Worm (Caenorhabditis elegans) whole organism, L1 larva: ENCODE data around the gene ZK643.2.
A peak's percentile ranks its signal among the peaks of the same experiment; 100 is the strongest.

ENCODE experiments used
- aha-1 ChIP-seq: fragments of 150-350 bp; optimal IDR thresholded peaks from 2 replicates; lab custom pipeline; 2014; ENCODE audit warnings: missing biosample characterization, missing genetic modification characterization
- alr-1 ChIP-seq: fragments of 200-800 bp; sonication (Bioruptor generic); optimal IDR thresholded peaks from 2 replicates; lab custom pipeline; 2018; ENCODE audit warnings: borderline replicate concordance, mild to moderate bottlenecking, missing genetic modification characterization, missing compliant biosample characterization
- ama-1 ChIP-seq: fragments of 150-350 bp; optimal IDR thresholded peaks from 2 replicates; lab custom pipeline; 2014
- blmp-1 ChIP-seq: fragments of 150-350 bp; optimal IDR thresholded peaks from 2 replicates; lab custom pipeline; 2014; ENCODE audit warnings: missing biosample characterization, missing genetic modification characterization
- ces-1 ChIP-seq: fragments of 150-350 bp; optimal IDR thresholded peaks from 2 replicates; lab custom pipeline; 2014; ENCODE audit warnings: missing biosample characterization, missing genetic modification reagents, missing genetic modification characterization
- dpl-1 ChIP-seq, 3 experiments: fragments of 150-350 bp in 2 of 3; sonication (generic microtip) in 1 of 3; optimal IDR thresholded peaks; 2 replicates each; lab custom pipeline; 2014 to 2017; ENCODE audit warnings: missing biosample characterization in 3 of 3, missing genetic modification characterization in 3 of 3, missing genetic modification reagents in 3 of 3
- efl-1 ChIP-seq, 4 experiments: fragments of 150-350 bp; optimal IDR thresholded peaks in 3 of 4; peaks in 1 of 4; 1 replicate in 1 of 4; 2 replicates in 3 of 4; lab custom pipeline; 2014; ENCODE audit warnings: missing biosample characterization in 2 of 4, missing genetic modification characterization in 2 of 4, missing genetic modification reagents in 2 of 4
- elt-3 ChIP-seq, 6 experiments: fragments of 150-350 bp in 1 of 6; sonication (generic microtip); optimal IDR thresholded peaks; 2 replicates each; lab custom pipeline; 2017 to 2018; ENCODE audit warnings: missing biosample characterization in 6 of 6, missing genetic modification characterization in 6 of 6, inconsistent platforms in 1 of 6
- fkh-8 ChIP-seq: sonication (generic microtip); optimal IDR thresholded peaks from 2 replicates; lab custom pipeline; 2016; ENCODE audit warnings: mild to moderate bottlenecking, missing genetic modification characterization, missing compliant biosample characterization
- irx-1 ChIP-seq: sonication (generic microtip); optimal IDR thresholded peaks from 2 replicates; lab custom pipeline; 2016; ENCODE audit warnings: missing genetic modification characterization, missing compliant biosample characterization
- isw-1 ChIP-seq: fragments of 200-800 bp; sonication (Bioruptor generic); IDR thresholded peaks from 2 replicates; pipeline ENCODE4 v1.3.6; 2022; ENCODE audit warnings: missing genetic modification characterization, missing compliant biosample characterization
- lin-14 ChIP-seq: fragments of 200-800 bp; sonication (Bioruptor generic); optimal IDR thresholded peaks from 2 replicates; lab custom pipeline; 2018; ENCODE audit warnings: mild to moderate bottlenecking, missing genetic modification characterization, moderate library complexity, missing compliant biosample characterization
- lin-15B ChIP-seq: fragments of 150-350 bp; sonication (generic microtip); optimal IDR thresholded peaks from 3 replicates; lab custom pipeline; 2014; ENCODE audit warnings: missing biosample characterization, missing genetic modification characterization
- lin-35 ChIP-seq, 2 experiments: fragments of 150-350 bp; optimal IDR thresholded peaks; 2 replicates each; lab custom pipeline; 2014; ENCODE audit warnings: missing biosample characterization in 2 of 2, missing genetic modification characterization in 2 of 2, missing genetic modification reagents in 2 of 2
- lin-39 ChIP-seq: fragments of 150-350 bp; optimal IDR thresholded peaks from 2 replicates; lab custom pipeline; 2014; ENCODE audit warnings: missing biosample characterization, missing genetic modification reagents, missing genetic modification characterization
- lsy-2 ChIP-seq, 2 experiments: fragments of 150-350 bp; optimal IDR thresholded peaks; 2 replicates each; lab custom pipeline; 2014; ENCODE audit warnings: missing biosample characterization in 2 of 2, missing genetic modification characterization in 2 of 2
- mep-1 ChIP-seq: fragments of 150-350 bp; optimal IDR thresholded peaks from 2 replicates; lab custom pipeline; 2014; ENCODE audit warnings: missing biosample characterization, missing genetic modification characterization
- nhr-20 ChIP-seq: sonication (generic microtip); optimal IDR thresholded peaks from 2 replicates; lab custom pipeline; 2016; ENCODE audit warnings: mild to moderate bottlenecking, missing genetic modification characterization, missing compliant biosample characterization
- nhr-71 ChIP-seq: sonication (generic microtip); optimal IDR thresholded peaks from 2 replicates; lab custom pipeline; 2016; ENCODE audit warnings: mild to moderate bottlenecking, missing genetic modification characterization, moderate library complexity, missing compliant biosample characterization
- nhr-85 ChIP-seq: sonication (generic microtip); peaks from one replicate; lab custom pipeline; 2016; ENCODE audit warnings: missing genetic modification characterization, inconsistent platforms, missing compliant biosample characterization
- pag-3 ChIP-seq: sonication (generic microtip); optimal IDR thresholded peaks from 2 replicates; lab custom pipeline; 2017; ENCODE audit warnings: missing genetic modification characterization, mild to moderate bottlenecking, missing compliant biosample characterization, antibody characterized with exemption, borderline replicate concordance; ENCODE audit not compliant: insufficient read depth
- pax-3 ChIP-seq: fragments of 200-800 bp; sonication (Bioruptor generic); optimal IDR thresholded peaks from 2 replicates; lab custom pipeline; 2018; ENCODE audit warnings: mild to moderate bottlenecking, missing genetic modification characterization, moderate library complexity, missing compliant biosample characterization
- skn-1 ChIP-seq: fragments of 150-350 bp; optimal IDR thresholded peaks from 2 replicates; lab custom pipeline; 2014; ENCODE audit warnings: missing biosample characterization, missing genetic modification characterization
- snpc-4 ChIP-seq: fragments of 150-350 bp; optimal IDR thresholded peaks from 2 replicates; lab custom pipeline; 2014; ENCODE audit warnings: missing biosample characterization, missing genetic modification characterization
- snu-23 ChIP-seq: sonication (generic microtip); optimal IDR thresholded peaks from 2 replicates; lab custom pipeline; 2016; ENCODE audit warnings: missing genetic modification characterization, missing compliant biosample characterization
- sox-4 ChIP-seq: sonication (generic microtip); optimal IDR thresholded peaks from 2 replicates; lab custom pipeline; 2016; ENCODE audit warnings: missing genetic modification characterization, missing compliant biosample characterization
- tbx-2 ChIP-seq: sonication (generic microtip); optimal IDR thresholded peaks from 2 replicates; lab custom pipeline; 2016; ENCODE audit warnings: missing genetic modification characterization, missing compliant biosample characterization
- tlp-1 ChIP-seq: fragments of 150-350 bp; optimal IDR thresholded peaks from 2 replicates; lab custom pipeline; 2014; ENCODE audit warnings: missing biosample characterization, missing genetic modification characterization
- unc-130 ChIP-seq: fragments of 150-350 bp; optimal IDR thresholded peaks from 2 replicates; lab custom pipeline; 2017; ENCODE audit warnings: missing biosample characterization, missing genetic modification characterization, inconsistent platforms
- unc-30 ChIP-seq: sonication (generic microtip); optimal IDR thresholded peaks from 2 replicates; lab custom pipeline; 2017; ENCODE audit warnings: missing biosample characterization, missing genetic modification characterization
- unc-62 ChIP-seq: fragments of 150-350 bp; optimal IDR thresholded peaks from 2 replicates; lab custom pipeline; 2014; ENCODE audit warnings: missing biosample characterization, missing genetic modification reagents, missing genetic modification characterization
- zip-4 ChIP-seq: fragments of 200-800 bp; sonication (Bioruptor generic); optimal IDR thresholded peaks from 2 replicates; lab custom pipeline; 2018; ENCODE audit warnings: mild to moderate bottlenecking, missing genetic modification characterization, moderate library complexity, missing compliant biosample characterization
- ztf-4 ChIP-seq: fragments of 150-350 bp; optimal IDR thresholded peaks from 2 replicates; lab custom pipeline; 2014; ENCODE audit warnings: missing biosample characterization, missing genetic modification characterization

The ZK643.2 gene

ce11 chrIII:8923240-8923734 lies 33.1 kb upstream of the ZK643.2 start, which contains the start of gene glb-1:
glb-1 (minus strand) TSS chrIII:8923290.
- peak in 2 of 3 experiments; percentile 8 to 25 for TF ChIP-seq dpl-1 (GFP tag; optimal IDR thresholded peaks at IDR 0.05; lab: Kevin White, UChicago)
- peak in 1 of 2 experiments; percentile 2 for TF ChIP-seq efl-1 (optimal IDR thresholded peaks at IDR 0.05; lab: Kevin White, UChicago)
- no peak for TF ChIP-seq efl-1 (GFP tag; optimal IDR thresholded peaks at IDR 0.05 in 1 of 2; lab: Kevin White, UChicago)
- TF ChIP-seq skn-1 (tag; lab: Kevin White, UChicago), result peak; percentile 85
- no peak for TF ChIP-seq snpc-4
- TF ChIP-seq aha-1, result no peak
- TF ChIP-seq nhr-20 (tag; lab: Kevin White, UChicago), result peak; percentile 67
- no peak for TF ChIP-seq ama-1 (lab: Kevin White, UChicago)
- no peak for TF ChIP-seq pax-3 (tag; lab: Kevin White, UChicago)
- TF ChIP-seq lin-14, result peak; percentile 72
- TF ChIP-seq isw-1, result no peak
- no peak for TF ChIP-seq unc-30 (tag; lab: Kevin White, UChicago)
- TF ChIP-seq snu-23 (GFP tag; lab: Kevin White, UChicago), result peak; percentile 30
- TF ChIP-seq lsy-2 (tag; optimal IDR thresholded peaks at IDR 0.05; lab: Kevin White, UChicago), result peak; percentile 17
- TF ChIP-seq lin-35 (GFP tag; optimal IDR thresholded peaks at IDR 0.05; lab: Kevin White, UChicago), result no peak
- TF ChIP-seq elt-3 (tag; optimal IDR thresholded peaks at IDR 0.05; lab: Kevin White, UChicago), result peak in 1 of 6 experiments; percentile 3
- TF ChIP-seq unc-62 (GFP tag; lab: Kevin White, UChicago), result no peak
- TF ChIP-seq blmp-1 (tag; lab: Kevin White, UChicago), result peak; percentile 69
- no peak for TF ChIP-seq zip-4 (GFP tag; lab: Kevin White, UChicago)
- TF ChIP-seq mep-1, result peak; percentile 35
- peak; percentile 81 for TF ChIP-seq nhr-85 (tag; lab: Kevin White, UChicago)
- peak; percentile 3 for TF ChIP-seq nhr-71 (tag; lab: Kevin White, UChicago)

ce11 chrIII:8923937-8924336 lies 32.4 kb upstream of the ZK643.2 start, which contains the start of gene ZK637.12:
ZK637.12 (plus strand) TSS chrIII:8924237.
- TF ChIP-seq tbx-2 (tag; lab: Kevin White, UChicago), result no peak
- TF ChIP-seq alr-1, result no peak
- no peak for TF ChIP-seq irx-1
- no peak for TF ChIP-seq sox-4 (tag; lab: Kevin White, UChicago)
- no peak for TF ChIP-seq snpc-4
- no peak for TF ChIP-seq ztf-4
- TF ChIP-seq tlp-1 (tag; lab: Kevin White, UChicago), result no peak

ce11 chrIII:8925539-8925938 lies 30.8 kb upstream of the ZK643.2 start:
- no peak for TF ChIP-seq sox-4 (tag; lab: Kevin White, UChicago)
- TF ChIP-seq snu-23 (GFP tag; lab: Kevin White, UChicago), result no peak
- peak; percentile 51 for TF ChIP-seq nhr-85 (tag; lab: Kevin White, UChicago)
- no peak for TF ChIP-seq dpl-1 (GFP tag; optimal IDR thresholded peaks at IDR 0.05; lab: Kevin White, UChicago)
- TF ChIP-seq fkh-8 (tag; lab: Kevin White, UChicago), result no peak
- peak; percentile 31 for TF ChIP-seq blmp-1 (tag; lab: Kevin White, UChicago)

- TF ChIP-seq lin-39 (tag; lab: Kevin White, UChicago) (no peak), lin-14 (peak; percentile 62), lin-15B (no peak), snu-23 (GFP tag; lab: Kevin White, UChicago) (peak; percentile 20), pag-3 (tag; lab: Kevin White, UChicago) (no peak), dpl-1 (GFP tag; optimal IDR thresholded peaks at IDR 0.05; lab: Kevin White, UChicago) (peak in 2 of 3 experiments; percentile 6 to 26), nhr-20 (tag; lab: Kevin White, UChicago) (peak; percentile 50), ces-1 (GFP tag; lab: Kevin White, UChicago) (no peak), mep-1 (peak; percentile 33), nhr-71 (tag; lab: Kevin White, UChicago) (peak; percentile 13), blmp-1 (tag; lab: Kevin White, UChicago) (peak; percentile 87), unc-130 (tag; lab: Kevin White, UChicago) (no peak), ama-1 (lab: Kevin White, UChicago) (no peak)
Observed at ce11 chrIII:8926512-8926911, 29.8 kb upstream of the ZK643.2 start.
